Worm (Caenorhabditis elegans) whole organism, young adult: ENCODE results near the gene dao-4.

Experiments used
- B0261.1 ChIP-seq: sonication (generic microtip); optimal IDR thresholded peaks from 2 replicates; lab custom pipeline; 2016; ENCODE audit warnings: mild to moderate bottlenecking, missing genetic modification characterization, moderate library complexity, missing compliant biosample characterization
- B0336.3 ChIP-seq: fragments of 200-800 bp; sonication (Bioruptor generic); IDR thresholded peaks from 2 replicates; pipeline ENCODE4 v1.3.6; 2022; ENCODE audit warnings: missing genetic modification characterization, missing compliant biosample characterization
- F22D6.2 ChIP-seq: sonication (generic microtip); optimal IDR thresholded peaks from 2 replicates; lab custom pipeline; 2016; ENCODE audit warnings: mild to moderate bottlenecking, missing genetic modification characterization, missing compliant biosample characterization
- F33H1.4 ChIP-seq: fragments of 200-800 bp; sonication (Bioruptor generic); IDR thresholded peaks from 2 replicates; pipeline ENCODE4 v1.3.6; 2022; ENCODE audit warnings: missing genetic modification reagents, missing genetic modification characterization, missing compliant biosample characterization
- F37B4.10 ChIP-seq: fragments of 200-800 bp; sonication (Bioruptor generic); IDR thresholded peaks from 2 replicates; pipeline ENCODE4 v1.3.6; 2022; ENCODE audit warnings: missing genetic modification characterization, missing compliant biosample characterization
- F49E8.2 ChIP-seq: sonication (generic microtip); optimal IDR thresholded peaks from 3 replicates; lab custom pipeline; 2017; ENCODE audit warnings: missing genetic modification characterization, mild to moderate bottlenecking, missing compliant biosample characterization, antibody characterized with exemption, moderate library complexity; ENCODE audit not compliant: insufficient read depth
- F52B5.7 ChIP-seq: sonication (generic microtip); optimal IDR thresholded peaks from 2 replicates; lab custom pipeline; 2016; ENCODE audit warnings: mild to moderate bottlenecking, missing genetic modification characterization, missing compliant biosample characterization
- K11D2.4 ChIP-seq: fragments of 200-800 bp; sonication (Bioruptor generic); IDR thresholded peaks from 2 replicates; pipeline ENCODE4 v1.3.6; 2022; ENCODE audit warnings: missing genetic modification reagents, missing genetic modification characterization, missing compliant biosample characterization
- Y53F4B.3 ChIP-seq: fragments of 200-800 bp; sonication (Bioruptor generic); IDR thresholded peaks from 2 replicates; pipeline ENCODE4 v1.3.6; 2022; ENCODE audit warnings: missing genetic modification reagents, missing genetic modification characterization, missing compliant biosample characterization
- Y67H2A.10 ChIP-seq: fragments of 200-800 bp; sonication (Bioruptor generic); conservative IDR thresholded peaks from 2 replicates; pipeline ENCODE4 v1.3.6; 2022; ENCODE audit warnings: missing genetic modification reagents, missing genetic modification characterization, missing compliant biosample characterization
- Y95B8A.8 ChIP-seq: fragments of 200-800 bp; sonication (Bioruptor generic); IDR thresholded peaks from 2 replicates; pipeline ENCODE4 v1.3.6; 2022; ENCODE audit warnings: missing genetic modification reagents, missing genetic modification characterization, missing compliant biosample characterization
- ZK185.1 ChIP-seq: sonication (generic microtip); optimal IDR thresholded peaks from 2 replicates; lab custom pipeline; 2016; ENCODE audit warnings: mild to moderate bottlenecking, missing genetic modification characterization, missing compliant biosample characterization; ENCODE audit not compliant: poor library complexity, severe bottlenecking
- ama-1 ChIP-seq, 3 experiments: fragments of 150-350 bp in 1 of 3; sonication (generic microtip) in 2 of 3; optimal IDR thresholded peaks; 2 replicates each; lab custom pipeline; 2014 to 2018; ENCODE audit warnings: missing biosample characterization in 2 of 3, missing genetic modification characterization in 2 of 3, missing genetic modification reagents in 2 of 3
- aptf-2 ChIP-seq: fragments of 200-800 bp; sonication (Bioruptor generic); conservative IDR thresholded peaks from 2 replicates; pipeline ENCODE4 v1.3.6; 2022; ENCODE audit warnings: missing genetic modification reagents, missing genetic modification characterization, missing compliant biosample characterization
- athp-1 ChIP-seq: sonication (generic microtip); optimal IDR thresholded peaks from 2 replicates; lab custom pipeline; 2017; ENCODE audit warnings: mild to moderate bottlenecking, missing genetic modification characterization, missing compliant biosample characterization
- attf-3 ChIP-seq: fragments of 200-800 bp; sonication (Bioruptor generic); conservative IDR thresholded peaks from 2 replicates; pipeline ENCODE4 v1.3.6; 2022; ENCODE audit warnings: missing genetic modification reagents, missing genetic modification characterization, missing compliant biosample characterization
- bed-1 ChIP-seq: fragments of 200-800 bp; sonication (Bioruptor generic); IDR thresholded peaks from 2 replicates; pipeline ENCODE4 v1.3.6; 2022; ENCODE audit warnings: missing genetic modification reagents, missing genetic modification characterization, missing compliant biosample characterization
- bed-2 ChIP-seq: fragments of 200-800 bp; sonication (Bioruptor generic); IDR thresholded peaks from 2 replicates; pipeline ENCODE4 v1.3.6; 2022; ENCODE audit warnings: missing genetic modification reagents, missing genetic modification characterization, missing compliant biosample characterization
- ceh-100 ChIP-seq: fragments of 200-800 bp; sonication (Bioruptor generic); IDR thresholded peaks from 2 replicates; pipeline ENCODE4 v1.3.6; 2022; ENCODE audit warnings: missing genetic modification reagents, missing genetic modification characterization, missing compliant biosample characterization
- ceh-40 ChIP-seq: fragments of 200-800 bp; sonication (Bioruptor generic); IDR thresholded peaks from 2 replicates; pipeline ENCODE4 v1.3.6; 2022; ENCODE audit warnings: missing genetic modification characterization, missing compliant biosample characterization
- ceh-79 ChIP-seq: sonication (generic microtip); optimal IDR thresholded peaks from 2 replicates; lab custom pipeline; 2017; ENCODE audit warnings: mild to moderate bottlenecking, missing genetic modification characterization, missing compliant biosample characterization
- ceh-91 ChIP-seq: fragments of 200-800 bp; sonication (Bioruptor generic); IDR thresholded peaks from 2 replicates; pipeline ENCODE4 v1.3.6; 2022; ENCODE audit warnings: missing genetic modification reagents, missing genetic modification characterization, missing compliant biosample characterization
- die-1 ChIP-seq: sonication (generic microtip); optimal IDR thresholded peaks from 2 replicates; lab custom pipeline; 2016; ENCODE audit warnings: missing genotype, mild to moderate bottlenecking, missing genetic modification characterization, missing compliant biosample characterization
- dpff-1 ChIP-seq: sonication (generic microtip); optimal IDR thresholded peaks from 2 replicates; lab custom pipeline; 2017; ENCODE audit warnings: mild to moderate bottlenecking, missing genetic modification characterization, missing compliant biosample characterization
- egl-44 ChIP-seq: fragments of 200-800 bp; sonication (Bioruptor generic); IDR thresholded peaks from 2 replicates; pipeline ENCODE4 v1.3.6; 2022; ENCODE audit warnings: missing genetic modification reagents, missing genetic modification characterization, missing compliant biosample characterization
- egrh-3 ChIP-seq: fragments of 200-800 bp; sonication (Bioruptor generic); IDR thresholded peaks from 2 replicates; pipeline ENCODE4 v1.3.6; 2022; ENCODE audit warnings: missing genetic modification reagents, missing genetic modification characterization, missing compliant biosample characterization
- ekl-4 ChIP-seq: fragments of 200-800 bp; sonication (Bioruptor generic); IDR thresholded peaks from 2 replicates; pipeline ENCODE4 v1.3.6; 2022; ENCODE audit warnings: missing genetic modification reagents, missing genetic modification characterization, missing compliant biosample characterization
- gei-17 ChIP-seq: fragments of 200-800 bp; sonication (Bioruptor generic); optimal IDR thresholded peaks from 2 replicates; lab custom pipeline; 2018; ENCODE audit warnings: mild to moderate bottlenecking, missing genetic modification characterization, missing compliant biosample characterization
- him-1 ChIP-seq: sonication (generic microtip); optimal IDR thresholded peaks from 2 replicates; lab custom pipeline; 2016; ENCODE audit warnings: missing genotype, missing genetic modification reagents, missing genetic modification characterization, missing compliant biosample characterization
- hlh-12 ChIP-seq: sonication (generic microtip); optimal IDR thresholded peaks from 2 replicates; lab custom pipeline; 2016; ENCODE audit warnings: missing genetic modification characterization, missing compliant biosample characterization
- hlh-26 ChIP-seq: fragments of 200-800 bp; sonication (Bioruptor generic); conservative IDR thresholded peaks from 2 replicates; pipeline ENCODE4 v1.3.6; 2022; ENCODE audit warnings: missing genetic modification reagents, missing genetic modification characterization, missing compliant biosample characterization
- hmg-20 ChIP-seq: fragments of 200-800 bp; sonication (Bioruptor generic); IDR thresholded peaks from 2 replicates; pipeline ENCODE4 v1.3.6; 2022; ENCODE audit warnings: missing genetic modification reagents, missing genetic modification characterization, missing compliant biosample characterization
- let-526 ChIP-seq: fragments of 200-800 bp; sonication (Bioruptor generic); IDR thresholded peaks from 2 replicates; pipeline ENCODE4 v1.3.6; 2022; ENCODE audit warnings: missing genetic modification reagents, missing genetic modification characterization, missing compliant biosample characterization
- lir-1 ChIP-seq: fragments of 200-800 bp; sonication (Bioruptor generic); conservative IDR thresholded peaks from 2 replicates; pipeline ENCODE4 v1.3.6; 2022; ENCODE audit warnings: missing genetic modification reagents, missing genetic modification characterization, missing compliant biosample characterization
- madf-3 ChIP-seq: fragments of 200-800 bp; sonication (Bioruptor generic); IDR thresholded peaks from 2 replicates; pipeline ENCODE4 v1.3.6; 2022; ENCODE audit warnings: missing genetic modification reagents, missing genetic modification characterization, missing compliant biosample characterization
- madf-6 ChIP-seq: fragments of 200-800 bp; sonication (Bioruptor generic); IDR thresholded peaks from 2 replicates; pipeline ENCODE4 v1.3.6; 2022; ENCODE audit warnings: missing genetic modification reagents, missing genetic modification characterization, missing compliant biosample characterization
- mes-4 ChIP-seq: sonication (generic microtip); optimal IDR thresholded peaks from 2 replicates; lab custom pipeline; 2016; ENCODE audit warnings: missing genotype, missing genetic modification characterization, missing compliant biosample characterization
- nfya-2 ChIP-seq: fragments of 200-800 bp; sonication (Bioruptor generic); IDR thresholded peaks from 2 replicates; pipeline ENCODE4 v1.3.6; 2022; ENCODE audit warnings: missing genetic modification reagents, missing genetic modification characterization, missing compliant biosample characterization
- nhr-120 ChIP-seq: fragments of 200-800 bp; sonication (Bioruptor generic); IDR thresholded peaks from 2 replicates; pipeline ENCODE4 v1.3.6; 2022; ENCODE audit warnings: missing genetic modification characterization, missing compliant biosample characterization
- nhr-80 ChIP-seq: sonication (generic microtip); optimal IDR thresholded peaks from 2 replicates; lab custom pipeline; 2016; ENCODE audit warnings: missing genetic modification characterization, missing compliant biosample characterization
- nhr-90 ChIP-seq: sonication (generic microtip); optimal IDR thresholded peaks from 2 replicates; lab custom pipeline; 2016; ENCODE audit warnings: missing genotype, mild to moderate bottlenecking, missing genetic modification characterization, missing compliant biosample characterization
- rcor-1 ChIP-seq: fragments of 200-800 bp; sonication (Bioruptor generic); IDR thresholded peaks from 2 replicates; pipeline ENCODE4 v1.3.6; 2022; ENCODE audit warnings: missing genetic modification reagents, missing genetic modification characterization, missing compliant biosample characterization
- unc-62 ChIP-seq: fragments of 150-350 bp; optimal IDR thresholded peaks from 2 replicates; lab custom pipeline; 2014; ENCODE audit warnings: missing biosample characterization, missing genetic modification reagents, missing genetic modification characterization
- zfh-2 ChIP-seq: fragments of 200-800 bp; sonication (Bioruptor generic); conservative IDR thresholded peaks from 2 replicates; pipeline ENCODE4 v1.3.6; 2022; ENCODE audit warnings: missing genetic modification reagents, missing genetic modification characterization, missing compliant biosample characterization
- ztf-22 ChIP-seq: fragments of 200-800 bp; sonication (Bioruptor generic); optimal IDR thresholded peaks from 2 replicates; lab custom pipeline; 2018; ENCODE audit warnings: mild to moderate bottlenecking, missing genetic modification characterization, moderate library complexity, missing compliant biosample characterization
- ztf-28 ChIP-seq: fragments of 200-800 bp; sonication (Bioruptor generic); IDR thresholded peaks from 2 replicates; pipeline ENCODE4 v1.3.6; 2022; ENCODE audit warnings: missing genetic modification reagents, missing genetic modification characterization, missing compliant biosample characterization

The dao-4 gene

ce11 chrX:10124338-10124737 is 49.2 kb downstream of the dao-4 start (continued):
- TF ChIP-seq ama-1 (optimal IDR thresholded peaks at IDR 0.05; lab: Kevin White, UChicago) = no peak
- peak; percentile 3 to 57 for TF ChIP-seq ama-1 (GFP tag; optimal IDR thresholded peaks at IDR 0.05; lab: Kevin White, UChicago)
- peak; percentile 51 for TF ChIP-seq nhr-90 (tag; lab: Kevin White, UChicago)
- no peak for TF ChIP-seq B0336.3 (GFP tag; lab: Robert Waterston, UW)
- TF ChIP-seq die-1 (tag; lab: Kevin White, UChicago) = peak; percentile 72
- no peak for TF ChIP-seq gei-17 (GFP tag; lab: Kevin White, UChicago)
- no peak for TF ChIP-seq ekl-4
- TF ChIP-seq him-1 (tag; lab: Kevin White, UChicago) = peak; percentile 46
- no peak for TF ChIP-seq egl-44 (GFP tag; lab: Robert Waterston, UW)
- no peak for TF ChIP-seq ceh-91 (GFP tag; lab: Robert Waterston, UW)
- no peak for TF ChIP-seq hmg-20
- TF ChIP-seq B0261.1 = peak; percentile 85
- TF ChIP-seq bed-1 (GFP tag; lab: Robert Waterston, UW) = no peak
- peak; percentile 47 for TF ChIP-seq athp-1 (tag; lab: Kevin White, UChicago)
- TF ChIP-seq Y53F4B.3 = no peak
- no peak for TF ChIP-seq nhr-80 (tag; lab: Kevin White, UChicago)
- TF ChIP-seq aptf-2 (GFP tag; lab: Robert Waterston, UW) = no peak
- no peak for TF ChIP-seq F49E8.2 (tag; lab: Kevin White, UChicago)
- TF ChIP-seq hlh-12 (tag; lab: Kevin White, UChicago) = peak; percentile 52
- no peak for TF ChIP-seq ztf-28 (GFP tag; lab: Robert Waterston, UW)
- TF ChIP-seq F37B4.10 (GFP tag; lab: Robert Waterston, UW) = no peak
- no peak for TF ChIP-seq K11D2.4 (GFP tag; lab: Robert Waterston, UW)
- no peak for TF ChIP-seq hlh-26 (GFP tag; lab: Robert Waterston, UW)
- no peak for TF ChIP-seq egrh-3
- no peak for TF ChIP-seq attf-3 (GFP tag; lab: Robert Waterston, UW)
- TF ChIP-seq nhr-120 (GFP tag; lab: Robert Waterston, UW) = no peak
- no peak for TF ChIP-seq zfh-2 (GFP tag; lab: Robert Waterston, UW)
- no peak for TF ChIP-seq dpff-1
- TF ChIP-seq mes-4 (tag; lab: Kevin White, UChicago) = peak; percentile 12
- peak; percentile 41 for TF ChIP-seq ZK185.1
- no peak for TF ChIP-seq F33H1.4 (GFP tag; lab: Robert Waterston, UW)
- no peak for TF ChIP-seq madf-3 (GFP tag; lab: Robert Waterston, UW)
- 0 out of 2 replicates have a peak, but pooled peaks have one; percentile 33 for TF ChIP-seq rcor-1 (GFP tag; lab: Robert Waterston, UW)
- TF ChIP-seq let-526 (GFP tag; lab: Robert Waterston, UW) = no peak
- no peak for TF ChIP-seq unc-62 (GFP tag; lab: Kevin White, UChicago)
- no peak for TF ChIP-seq Y95B8A.8 (GFP tag; lab: Robert Waterston, UW)
- TF ChIP-seq Y67H2A.10 (GFP tag; lab: Robert Waterston, UW) = no peak
- no peak for TF ChIP-seq madf-6 (GFP tag; lab: Robert Waterston, UW)
- no peak for TF ChIP-seq ztf-22 (GFP tag; lab: Kevin White, UChicago)
- no peak for TF ChIP-seq F22D6.2 (tag; lab: Kevin White, UChicago)
- no peak for TF ChIP-seq nfya-2 (GFP tag; lab: Robert Waterston, UW)
- no peak for TF ChIP-seq lir-1 (GFP tag; lab: Robert Waterston, UW)
- no peak for TF ChIP-seq F52B5.7 (tag; lab: Kevin White, UChicago)
- no peak for TF ChIP-seq ceh-40 (GFP tag; lab: Robert Waterston, UW)
- 0 out of 2 replicates have a peak, but pooled peaks have one; percentile 30 for TF ChIP-seq ceh-100 (GFP tag; lab: Robert Waterston, UW)
- no peak for TF ChIP-seq ceh-79 (tag; lab: Kevin White, UChicago)
- TF ChIP-seq bed-2 = no peak
